Worm (Caenorhabditis elegans) whole organism, mixed stage, embryonic: ENCODE results near the gene col-86.
A peak's percentile ranks its signal among the peaks of the same experiment; 100 is the strongest.

ENCODE experiments used
- M03D4.4 ChIP-seq: sonication (generic microtip); optimal IDR thresholded peaks from 2 replicates; lab custom pipeline; 2017; ENCODE audit warnings: mild to moderate bottlenecking, missing genetic modification characterization, missing compliant biosample characterization
- bed-3 ChIP-seq: fragments of 200-800 bp; sonication (Bioruptor generic); optimal IDR thresholded peaks from 3 replicates; lab custom pipeline; 2018; ENCODE audit warnings: mild to moderate bottlenecking, missing genetic modification characterization, moderate library complexity, missing compliant biosample characterization
- blmp-1 ChIP-seq: fragments of 150-350 bp; optimal IDR thresholded peaks from 2 replicates; lab custom pipeline; 2014; ENCODE audit warnings: missing biosample characterization, missing genetic modification characterization
- ceh-39 ChIP-seq: fragments of 150-350 bp; optimal IDR thresholded peaks from 2 replicates; lab custom pipeline; 2014; ENCODE audit warnings: missing biosample characterization, missing genetic modification characterization
- ceh-43 ChIP-seq: fragments of 200-800 bp; sonication (Bioruptor generic); optimal IDR thresholded peaks from 2 replicates; lab custom pipeline; 2018; ENCODE audit warnings: mild to moderate bottlenecking, missing genetic modification characterization, moderate library complexity, missing compliant biosample characterization
- ceh-83 ChIP-seq: fragments of 200-800 bp; sonication (Bioruptor generic); optimal IDR thresholded peaks from 2 replicates; lab custom pipeline; 2018; ENCODE audit warnings: mild to moderate bottlenecking, missing genetic modification characterization, missing compliant biosample characterization
- ces-1 ChIP-seq: fragments of 150-350 bp; optimal IDR thresholded peaks from 2 replicates; lab custom pipeline; 2014; ENCODE audit warnings: missing biosample characterization, missing genetic modification reagents, missing genetic modification characterization
- drap-1 ChIP-seq: fragments of 200-800 bp; sonication (Bioruptor generic); optimal IDR thresholded peaks from 3 replicates; lab custom pipeline; 2018; ENCODE audit warnings: mild to moderate bottlenecking, missing genetic modification characterization, missing compliant biosample characterization
- elt-1 ChIP-seq: sonication (generic microtip); optimal IDR thresholded peaks from 2 replicates; lab custom pipeline; 2017; ENCODE audit warnings: missing genetic modification characterization, mild to moderate bottlenecking, missing compliant biosample characterization, antibody characterized with exemption, moderate library complexity, borderline replicate concordance; ENCODE audit not compliant: insufficient read depth
- elt-3 ChIP-seq: fragments of 150-350 bp; optimal IDR thresholded peaks from 2 replicates; lab custom pipeline; 2014; ENCODE audit warnings: missing biosample characterization, missing genetic modification characterization
- flh-1 ChIP-seq: fragments of 200-800 bp; sonication (Bioruptor generic); optimal IDR thresholded peaks from 2 replicates; lab custom pipeline; 2018; ENCODE audit warnings: mild to moderate bottlenecking, missing genetic modification characterization, moderate library complexity, missing compliant biosample characterization
- hlh-1 ChIP-seq: fragments of 150-350 bp; optimal IDR thresholded peaks from 2 replicates; lab custom pipeline; 2014; ENCODE audit warnings: missing biosample characterization, missing genetic modification reagents, missing genetic modification characterization
- lin-13 ChIP-seq: fragments of 150-350 bp; optimal IDR thresholded peaks from 2 replicates; lab custom pipeline; 2014; ENCODE audit warnings: missing biosample characterization, missing genetic modification characterization
- lsy-2 ChIP-seq: fragments of 150-350 bp; optimal IDR thresholded peaks from 2 replicates; lab custom pipeline; 2014; ENCODE audit warnings: missing biosample characterization, missing genetic modification characterization
- mab-5 ChIP-seq: fragments of 150-350 bp; optimal IDR thresholded peaks from 2 replicates; lab custom pipeline; 2014; ENCODE audit warnings: missing biosample characterization, missing genetic modification characterization
- mls-2 ChIP-seq: sonication (generic microtip); optimal IDR thresholded peaks from 2 replicates; lab custom pipeline; 2016; ENCODE audit warnings: mild to moderate bottlenecking, missing genetic modification characterization, moderate library complexity, missing compliant biosample characterization
- nhr-12 ChIP-seq: fragments of 150-350 bp; optimal IDR thresholded peaks from 2 replicates; lab custom pipeline; 2014; ENCODE audit warnings: missing biosample characterization, missing genetic modification characterization
- nhr-2 ChIP-seq: fragments of 150-350 bp; optimal IDR thresholded peaks from 2 replicates; lab custom pipeline; 2014; ENCODE audit warnings: missing biosample characterization, missing genetic modification characterization
- nhr-237 ChIP-seq: fragments of 150-350 bp; optimal IDR thresholded peaks from 2 replicates; lab custom pipeline; 2014; ENCODE audit warnings: missing biosample characterization, missing genetic modification characterization
- nhr-76 ChIP-seq: sonication (generic microtip); optimal IDR thresholded peaks from 2 replicates; lab custom pipeline; 2017; ENCODE audit warnings: missing biosample characterization, missing genetic modification characterization
- pha-4 ChIP-seq: fragments of 150-350 bp; optimal IDR thresholded peaks from 2 replicates; lab custom pipeline; 2018; ENCODE audit warnings: missing biosample characterization, missing genetic modification reagents, missing genetic modification characterization
- sem-2 ChIP-seq: fragments of 200-800 bp; sonication (Bioruptor generic); optimal IDR thresholded peaks from 2 replicates; lab custom pipeline; 2018; ENCODE audit warnings: mild to moderate bottlenecking, missing genetic modification characterization, missing compliant biosample characterization
- snpc-4 ChIP-seq: fragments of 150-350 bp; optimal IDR thresholded peaks from 2 replicates; lab custom pipeline; 2014; ENCODE audit warnings: missing biosample characterization, missing genetic modification characterization
- sptf-1 ChIP-seq: sonication (generic microtip); optimal IDR thresholded peaks from 2 replicates; lab custom pipeline; 2017; ENCODE audit warnings: mild to moderate bottlenecking, missing genetic modification characterization, moderate library complexity, missing compliant biosample characterization
- tbx-8 ChIP-seq: fragments of 200-800 bp; sonication (Bioruptor generic); optimal IDR thresholded peaks from 2 replicates; lab custom pipeline; 2018; ENCODE audit warnings: mild to moderate bottlenecking, missing genetic modification characterization, moderate library complexity, missing compliant biosample characterization
- unc-120 ChIP-seq: sonication (generic microtip); optimal IDR thresholded peaks from 2 replicates; lab custom pipeline; 2017; ENCODE audit warnings: missing genetic modification characterization, missing compliant biosample characterization; ENCODE audit not compliant: poor library complexity, severe bottlenecking
- unc-39 ChIP-seq: fragments of 150-350 bp; optimal IDR thresholded peaks from 2 replicates; lab custom pipeline; 2014; ENCODE audit warnings: missing biosample characterization, missing genetic modification characterization
- unc-62 ChIP-seq: fragments of 150-350 bp; optimal IDR thresholded peaks from 2 replicates; lab custom pipeline; 2014; ENCODE audit warnings: missing biosample characterization, missing genetic modification reagents, missing genetic modification characterization
- zip-8 ChIP-seq: fragments of 150-350 bp; optimal IDR thresholded peaks from 2 replicates; lab custom pipeline; 2014; ENCODE audit warnings: missing biosample characterization, missing genetic modification characterization
- ztf-11 ChIP-seq: fragments of 150-350 bp; optimal IDR thresholded peaks from 2 replicates; lab custom pipeline; 2014; ENCODE audit warnings: missing biosample characterization, missing genetic modification characterization

col-86 gene

DNA sequence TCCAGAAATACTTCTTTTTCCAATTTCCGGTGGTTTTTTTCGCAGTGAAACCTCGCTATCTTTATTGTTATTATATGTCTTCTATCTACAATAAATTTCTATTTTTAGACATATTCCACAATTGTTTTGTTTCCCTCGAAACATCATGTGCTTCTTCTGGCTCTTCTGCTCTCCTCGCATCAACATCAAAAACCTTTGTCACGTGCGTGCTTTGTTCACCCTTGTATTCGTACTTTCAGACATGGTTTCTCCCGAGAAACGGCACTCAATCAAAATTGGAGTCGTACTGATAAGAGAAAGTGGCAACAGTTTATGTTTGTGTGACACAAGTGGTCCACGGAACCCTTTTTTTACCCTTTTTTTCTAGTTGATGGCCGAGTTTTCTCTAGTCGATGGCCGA, 20.3 kb downstream of the col-86 start:
- TF ChIP-seq unc-62 (GFP tag; lab: Kevin White, UChicago) (no peak), elt-1 (no peak), snpc-4 (tag; lab: Kevin White, UChicago) (no peak), flh-1 (GFP tag; lab: Kevin White, UChicago) (no peak), sem-2 (no peak), lin-13 (tag; lab: Kevin White, UChicago) (no peak), drap-1 (no peak), tbx-8 (GFP tag; lab: Kevin White, UChicago) (no peak), ceh-43 (GFP tag; lab: Kevin White, UChicago) (no peak), mls-2 (tag; lab: Kevin White, UChicago) (no peak), unc-120 (tag; lab: Kevin White, UChicago) (no peak)

DNA sequence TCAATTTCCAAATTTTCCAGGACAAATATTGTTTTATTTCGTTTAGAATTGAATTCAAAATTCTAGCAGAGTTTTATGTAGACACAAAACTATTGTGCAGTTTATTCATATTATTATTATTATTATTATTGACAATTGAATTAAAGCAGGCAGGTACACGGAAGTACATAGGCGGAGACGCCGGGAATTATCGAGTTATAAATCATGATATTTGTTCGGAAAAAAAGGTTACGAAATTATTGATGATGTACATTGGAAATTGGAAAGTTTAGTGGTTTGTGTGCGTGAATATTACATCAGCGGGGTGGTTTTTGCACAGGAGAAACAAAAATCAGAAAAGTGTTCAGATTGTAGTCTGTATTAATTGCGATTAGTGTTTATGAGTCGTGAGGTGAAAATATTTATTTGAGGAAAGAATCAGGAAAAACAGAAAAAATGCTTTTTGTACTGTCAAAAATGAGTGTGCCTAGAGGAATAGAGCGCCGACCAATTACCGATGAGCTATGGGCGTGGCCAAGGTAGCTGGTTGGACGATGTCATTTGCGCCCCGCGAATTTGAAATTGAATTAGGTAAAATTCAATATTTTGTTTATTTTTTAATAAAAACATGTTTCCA, 21.7 kb downstream of the col-86 start:
- no peak for TF ChIP-seq ceh-83 (GFP tag; lab: Kevin White, UChicago)
- TF ChIP-seq flh-1 (GFP tag; lab: Kevin White, UChicago) = no peak
- no peak for TF ChIP-seq ztf-11 (tag; lab: Kevin White, UChicago)
- TF ChIP-seq pha-4 (tag; lab: Kevin White, UChicago) = no peak
- no peak for TF ChIP-seq hlh-1 (tag; lab: Kevin White, UChicago)
- TF ChIP-seq unc-62 (GFP tag; lab: Kevin White, UChicago) = no peak
- TF ChIP-seq nhr-12 = no peak
- TF ChIP-seq blmp-1 = no peak

DNA sequence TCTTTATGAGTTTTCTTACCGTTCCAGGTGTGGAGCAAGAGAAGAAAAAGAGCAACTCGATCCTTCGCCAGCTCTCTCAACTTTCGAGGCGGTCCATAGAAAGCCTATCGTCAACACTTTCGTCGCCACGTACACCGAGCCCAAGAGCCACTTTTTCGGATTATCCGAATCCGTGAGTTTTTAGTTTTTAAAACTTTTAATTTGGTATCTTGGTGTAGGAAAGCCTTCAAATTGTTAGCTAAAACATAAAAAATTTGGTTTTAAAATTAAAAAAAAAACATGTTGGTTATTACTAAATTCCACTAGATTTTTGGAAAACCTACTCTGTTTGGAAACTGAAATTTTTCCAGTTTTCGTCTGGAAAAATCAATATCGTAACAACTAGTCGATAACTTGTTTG, 24.3 kb downstream of the col-86 start:
- TF ChIP-seq nhr-237 (tag; lab: Kevin White, UChicago) (no peak), ces-1 (no peak), blmp-1 (no peak), sem-2 (no peak), unc-39 (tag; lab: Kevin White, UChicago) (no peak), ceh-39 (tag; lab: Kevin White, UChicago) (no peak), drap-1 (no peak), ceh-43 (GFP tag; lab: Kevin White, UChicago) (no peak), ztf-11 (tag; lab: Kevin White, UChicago) (no peak), flh-1 (GFP tag; lab: Kevin White, UChicago) (no peak), nhr-76 (tag; lab: Kevin White, UChicago) (no peak), sptf-1 (tag; lab: Kevin White, UChicago) (no peak), elt-1 (no peak), mab-5 (tag; lab: Kevin White, UChicago) (no peak), M03D4.4 (tag; lab: Kevin White, UChicago) (no peak), ceh-83 (GFP tag; lab: Kevin White, UChicago) (no peak), lin-13 (tag; lab: Kevin White, UChicago) (no peak), hlh-1 (tag; lab: Kevin White, UChicago) (no peak)

ce11 chrII:13073102-13073501, 25.0 kb downstream of the col-86 start, which contains the start of gene F42G4.5:
Gene F42G4.5 (plus strand): TSS chrII:13073480.
- no peak for TF ChIP-seq tbx-8 (GFP tag; lab: Kevin White, UChicago)
- TF ChIP-seq ceh-39 (tag; lab: Kevin White, UChicago) = no peak
- no peak for TF ChIP-seq pha-4 (tag; lab: Kevin White, UChicago)
- no peak for TF ChIP-seq lsy-2 (tag; lab: Kevin White, UChicago)
- TF ChIP-seq, all 35 proteins: peak for 0

ce11 chrII:13066777-13067290, 31.2 kb downstream of the col-86 start:
- no peak for TF ChIP-seq bed-3 (GFP tag; lab: Kevin White, UChicago)
- TF ChIP-seq hlh-1 (tag; lab: Kevin White, UChicago) = peak; percentile 68
- no peak for TF ChIP-seq mls-2 (tag; lab: Kevin White, UChicago)
- TF ChIP-seq zip-8 = no peak

DNA sequence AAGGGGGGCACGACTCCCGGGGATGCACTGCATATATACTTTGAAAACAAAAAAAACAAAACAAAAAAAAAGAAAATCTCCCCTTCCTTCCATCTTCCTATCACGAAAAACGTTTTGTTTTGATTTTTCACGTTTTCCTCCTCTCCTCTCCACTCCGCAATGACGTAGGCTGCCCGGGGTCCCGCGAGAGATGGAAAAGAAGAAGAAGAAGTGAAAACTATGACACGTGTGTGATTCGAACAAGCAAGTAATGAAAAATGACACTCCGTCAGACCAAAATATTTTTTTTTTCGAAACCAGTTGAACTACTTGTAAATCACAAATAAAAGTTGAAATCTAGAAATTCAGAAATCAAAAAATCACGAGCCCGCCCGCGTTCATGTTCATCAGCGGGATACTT, 32.8 kb downstream of the col-86 start:
- TF ChIP-seq ces-1 (no peak), unc-120 (tag; lab: Kevin White, UChicago) (no peak), elt-3 (tag; lab: Kevin White, UChicago) (no peak), lin-13 (tag; lab: Kevin White, UChicago) (no peak), zip-8 (no peak), nhr-76 (tag; lab: Kevin White, UChicago) (no peak), ztf-11 (tag; lab: Kevin White, UChicago) (no peak), mls-2 (tag; lab: Kevin White, UChicago) (no peak), nhr-2 (tag; lab: Kevin White, UChicago) (no peak)
- TF ChIP-seq, all 35 proteins: peak for 0
